Fruit fly (Drosophila melanogaster) whole organism, embryonic: Measurements from ENCODE around the gene Moca-cyp.
A peak's percentile ranks its signal among the peaks of the same experiment; 100 is the strongest.

ENCODE experiments used
- CG10431 ChIP-seq: fragments of 200-800 bp; sonication (Bioruptor generic); optimal IDR thresholded peaks from 3 replicates; lab custom pipeline; 2018; ENCODE audit warnings: missing biosample characterization, mild to moderate bottlenecking, missing genetic modification characterization
- CG10959 ChIP-seq: fragments of 200-800 bp; sonication (Bioruptor generic); IDR thresholded peaks from 2 replicates; pipeline ENCODE4 v1.3.6; 2022; ENCODE audit warnings: missing biosample characterization, missing genetic modification characterization
- CG1233 ChIP-seq: fragments of 200-800 bp; sonication (Bioruptor generic); optimal IDR thresholded peaks from 4 replicates; lab custom pipeline; 2018; ENCODE audit warnings: missing biosample characterization, mild to moderate bottlenecking, missing genetic modification characterization
- CG13287 ChIP-seq: fragments of 200-800 bp; sonication (Bioruptor generic); IDR thresholded peaks from 2 replicates; pipeline ENCODE4 v1.3.6; 2022; ENCODE audit warnings: missing biosample characterization, missing genetic modification characterization; ENCODE audit not compliant: partially characterized antibody
- CG13424 ChIP-seq: fragments of 200-800 bp; sonication (Bioruptor generic); optimal IDR thresholded peaks from 2 replicates; lab custom pipeline; 2019; ENCODE audit warnings: missing biosample characterization, mild to moderate bottlenecking, missing genetic modification characterization, moderate library complexity
- CG15269 ChIP-seq: fragments of 200-800 bp; sonication (Bioruptor generic); optimal IDR thresholded peaks from 2 replicates; lab custom pipeline; 2018; ENCODE audit warnings: missing biosample characterization, mild to moderate bottlenecking, missing genetic modification characterization, moderate library complexity
- CG1529 ChIP-seq: fragments of 200-800 bp; sonication (Bioruptor generic); optimal IDR thresholded peaks from 3 replicates; lab custom pipeline; 2018; ENCODE audit warnings: missing biosample characterization, missing genetic modification characterization
- CG3847 ChIP-seq: fragments of 200-800 bp; sonication (Bioruptor generic); IDR thresholded peaks from 2 replicates; pipeline ENCODE4 v1.3.6; 2022; ENCODE audit warnings: missing biosample characterization, missing genetic modification characterization
- CG4424 ChIP-seq: fragments of 200-800 bp; sonication (Bioruptor generic); optimal IDR thresholded peaks from 3 replicates; lab custom pipeline; 2016; ENCODE audit warnings: missing biosample characterization, missing genetic modification characterization
- CG5953 ChIP-seq: fragments of 200-800 bp; sonication (Bioruptor generic); IDR thresholded peaks from 2 replicates; pipeline ENCODE4 v1.3.6; 2022; ENCODE audit warnings: missing biosample characterization, missing genetic modification characterization
- CG6683 ChIP-seq: fragments of 200-800 bp; sonication (Bioruptor generic); optimal IDR thresholded peaks from 2 replicates; lab custom pipeline; 2017; ENCODE audit warnings: missing biosample characterization, mild to moderate bottlenecking, missing genetic modification characterization, missing genetic modification reagents
- CG7987 ChIP-seq: fragments of 200-800 bp; sonication (Bioruptor generic); optimal IDR thresholded peaks from 2 replicates; lab custom pipeline; 2018; ENCODE audit warnings: missing biosample characterization, mild to moderate bottlenecking, missing genetic modification characterization, moderate library complexity
- CG9215 ChIP-seq: fragments of 200-800 bp; sonication (Bioruptor generic); IDR thresholded peaks from 2 replicates; pipeline ENCODE4 v1.3.6; 2022; ENCODE audit warnings: missing biosample characterization, missing genetic modification characterization
- CG9797 ChIP-seq: fragments of 200-800 bp; sonication (Bioruptor generic); optimal IDR thresholded peaks from 3 replicates; lab custom pipeline; 2018; ENCODE audit warnings: missing biosample characterization, mild to moderate bottlenecking, missing genetic modification characterization
- Hmx ChIP-seq: fragments of 200-800 bp; sonication (Bioruptor generic); optimal IDR thresholded peaks from 2 replicates; lab custom pipeline; 2016; ENCODE audit warnings: missing biosample characterization, missing genetic modification characterization
- Hsf ChIP-seq: fragments of 200-800 bp; sonication (Bioruptor generic); optimal IDR thresholded peaks from 3 replicates; lab custom pipeline; 2016; ENCODE audit warnings: missing biosample characterization, missing genetic modification characterization
- Kr ChIP-seq: fragments of 200-800 bp; sonication (Bioruptor generic); optimal IDR thresholded peaks from 2 replicates; lab custom pipeline; 2017; ENCODE audit warnings: missing biosample characterization, mild to moderate bottlenecking, missing genetic modification characterization
- Lpt ChIP-seq: fragments of >200 bp; optimal IDR thresholded peaks from 2 replicates; lab custom pipeline; 2018; ENCODE audit warnings: missing biosample characterization, missing genetic modification characterization
- Max ChIP-seq: fragments of 200-800 bp; sonication (Bioruptor generic); optimal IDR thresholded peaks from 2 replicates; lab custom pipeline; 2016; ENCODE audit warnings: missing biosample characterization, mild to moderate bottlenecking, missing genetic modification characterization
- Med ChIP-seq: fragments of 200-800 bp; sonication (Bioruptor generic); peaks from one replicate; lab custom pipeline; 2016; ENCODE audit warnings: missing biosample characterization, missing genetic modification characterization, mild to moderate bottlenecking, inconsistent platforms, moderate library complexity
- Myb ChIP-seq: fragments of 200-800 bp; sonication (Bioruptor generic); optimal IDR thresholded peaks from 2 replicates; lab custom pipeline; 2016; ENCODE audit warnings: missing biosample characterization, missing genetic modification characterization
- NC2α ChIP-seq: fragments of 200-800 bp; sonication (Bioruptor generic); optimal IDR thresholded peaks from 2 replicates; lab custom pipeline; 2016; ENCODE audit warnings: missing biosample characterization, missing genetic modification characterization
- Poxn ChIP-seq: fragments of 200-800 bp; sonication (Bioruptor generic); IDR thresholded peaks from 2 replicates; pipeline ENCODE4 v1.3.6; 2022; ENCODE audit warnings: missing biosample characterization, missing genetic modification characterization
- Sin3A ChIP-seq: fragments of >200 bp; optimal IDR thresholded peaks from 2 replicates; lab custom pipeline; 2018
- amos ChIP-seq: fragments of 200-800 bp; sonication (Bioruptor generic); IDR thresholded peaks from 2 replicates; pipeline ENCODE4 v1.3.6; 2022; ENCODE audit warnings: missing biosample characterization, missing genetic modification characterization; ENCODE audit not compliant: partially characterized antibody
- ato ChIP-seq: fragments of 200-800 bp; sonication (Bioruptor generic); IDR thresholded peaks from 2 replicates; pipeline ENCODE4 v1.3.6; 2022; ENCODE audit warnings: missing biosample characterization, missing genetic modification characterization; ENCODE audit not compliant: partially characterized antibody
- bcd ChIP-seq: fragments of 200-800 bp; sonication (Bioruptor generic); optimal IDR thresholded peaks from 2 replicates; lab custom pipeline; 2017; ENCODE audit warnings: missing biosample characterization, mild to moderate bottlenecking, missing genetic modification characterization
- cas ChIP-seq: fragments of 200-800 bp; sonication (Bioruptor generic); IDR thresholded peaks from 2 replicates; pipeline ENCODE4 v1.3.6; 2022; ENCODE audit warnings: missing biosample characterization, missing genetic modification characterization
- cg ChIP-seq: fragments of 200-800 bp; sonication (Bioruptor generic); optimal IDR thresholded peaks from 3 replicates; lab custom pipeline; 2019; ENCODE audit warnings: missing biosample characterization, mild to moderate bottlenecking, missing genetic modification characterization, moderate library complexity
- chn ChIP-seq: fragments of 200-800 bp; sonication (Bioruptor generic); optimal IDR thresholded peaks from 2 replicates; lab custom pipeline; 2016; ENCODE audit warnings: missing biosample characterization, missing genetic modification characterization
- cwo ChIP-seq: fragments of 200-800 bp; sonication (Bioruptor generic); optimal IDR thresholded peaks from 3 replicates; lab custom pipeline; 2017; ENCODE audit warnings: missing biosample characterization, missing genetic modification characterization, mild to moderate bottlenecking, moderate library complexity, missing genetic modification reagents
- en ChIP-seq: fragments of 200-800 bp; sonication (Bioruptor generic); optimal IDR thresholded peaks from 2 replicates; lab custom pipeline; 2016; ENCODE audit warnings: missing biosample characterization, missing genetic modification characterization
- exex ChIP-seq: fragments of 200-800 bp; sonication (Bioruptor generic); optimal IDR thresholded peaks from 4 replicates; lab custom pipeline; 2018; ENCODE audit warnings: missing biosample characterization, mild to moderate bottlenecking, missing genetic modification characterization, moderate library complexity
- ftz-f1 ChIP-seq: fragments of 200-800 bp; sonication (Bioruptor generic); optimal IDR thresholded peaks from 2 replicates; lab custom pipeline; 2016; ENCODE audit warnings: missing biosample characterization, missing genetic modification characterization
- fu2 ChIP-seq: fragments of 200-800 bp; sonication (Bioruptor generic); optimal IDR thresholded peaks from 2 replicates; lab custom pipeline; 2016; ENCODE audit warnings: missing biosample characterization, missing genetic modification characterization
- her ChIP-seq: fragments of 200-800 bp; sonication (Bioruptor generic); optimal IDR thresholded peaks from 2 replicates; lab custom pipeline; 2016; ENCODE audit warnings: missing biosample characterization, missing genetic modification characterization
- hth ChIP-seq: fragments of >200 bp; optimal IDR thresholded peaks from 2 replicates; lab custom pipeline; 2017; ENCODE audit warnings: inconsistent platforms
- kni ChIP-seq: fragments of 200-800 bp; sonication (Bioruptor generic); optimal IDR thresholded peaks from 3 replicates; lab custom pipeline; 2017; ENCODE audit warnings: mild to moderate bottlenecking, missing biosample characterization, missing genetic modification reagents, missing genetic modification characterization
- lov ChIP-seq, 2 experiments: fragments of 200-800 bp in 1 of 2; fragments of >200 bp in 1 of 2; sonication (Bioruptor generic) in 1 of 2; IDR thresholded peaks in 1 of 2; optimal IDR thresholded peaks in 1 of 2; 2 replicates in 1 of 2; 3 replicates in 1 of 2; pipeline versions ENCODE4 v1.3.6 to Lab custom; 2017 to 2022; ENCODE audit warnings: missing biosample characterization in 1 of 2, missing genetic modification characterization in 1 of 2
- luna ChIP-seq: fragments of 200-800 bp; sonication (Bioruptor generic); optimal IDR thresholded peaks from 2 replicates; lab custom pipeline; 2016; ENCODE audit warnings: missing biosample characterization, missing genetic modification characterization
- nau ChIP-seq: fragments of 200-800 bp; sonication (Bioruptor generic); optimal IDR thresholded peaks from 3 replicates; lab custom pipeline; 2017; ENCODE audit warnings: missing biosample characterization, mild to moderate bottlenecking, missing genetic modification characterization, missing genetic modification reagents
- nom ChIP-seq: fragments of 200-800 bp; sonication (Bioruptor generic); optimal IDR thresholded peaks from 2 replicates; lab custom pipeline; 2017; ENCODE audit warnings: missing biosample characterization, missing genetic modification characterization, mild to moderate bottlenecking, moderate library complexity, missing genetic modification reagents
- phol ChIP-seq: fragments of 200-800 bp; sonication (Bioruptor generic); optimal IDR thresholded peaks from 3 replicates; lab custom pipeline; 2018; ENCODE audit warnings: missing biosample characterization, mild to moderate bottlenecking, missing genetic modification characterization, moderate library complexity
- row ChIP-seq: fragments of 200-800 bp; sonication (Bioruptor generic); IDR thresholded peaks from 3 replicates; pipeline ENCODE4 v1.3.6; 2022; ENCODE audit warnings: missing biosample characterization, missing genetic modification characterization
- slou ChIP-seq: fragments of 200-800 bp; sonication (Bioruptor generic); optimal IDR thresholded peaks from 3 replicates; lab custom pipeline; 2016; ENCODE audit warnings: missing biosample characterization, missing genetic modification characterization
- sug ChIP-seq: fragments of 200-800 bp; optimal IDR thresholded peaks from 2 replicates; lab custom pipeline; 2019; ENCODE audit warnings: missing biosample characterization, mild to moderate bottlenecking, missing genetic modification characterization, moderate library complexity
- tna ChIP-seq: fragments of 200-800 bp; sonication (Bioruptor generic); IDR thresholded peaks from 2 replicates; pipeline ENCODE4 v1.3.6; 2022; ENCODE audit warnings: missing biosample characterization, missing genetic modification characterization; ENCODE audit not compliant: partially characterized antibody
- unpg ChIP-seq: fragments of 200-800 bp; sonication (Bioruptor generic); optimal IDR thresholded peaks from 3 replicates; lab custom pipeline; 2018; ENCODE audit warnings: missing biosample characterization, mild to moderate bottlenecking, missing genetic modification characterization, moderate library complexity
- zen2 ChIP-seq: fragments of 200-800 bp; sonication (Bioruptor generic); IDR thresholded peaks from 3 replicates; pipeline ENCODE4 v1.3.6; 2022; ENCODE audit warnings: missing biosample characterization, missing genetic modification characterization; ENCODE audit not compliant: partially characterized antibody

The Moca-cyp gene

dm6 chr3R:28330266-28331125 lies 9.6 kb upstream of the Moca-cyp start (continued):
- TF ChIP-seq fu2 (GFP tag; lab: Kevin White, UChicago) (no peak), luna (GFP tag; lab: Kevin White, UChicago) (no peak), CG3847 (GFP tag; lab: Robert Waterston, UW) (no peak), unpg (GFP tag; lab: Kevin White, UChicago) (no peak), en (no peak), cwo (peak; percentile 96), CG1233 (GFP tag; lab: Kevin White, UChicago) (no peak), CG15269 (tag; lab: Kevin White, UChicago) (no peak), hth (lab: Kevin White, UChicago) (no peak), CG7987 (GFP tag; lab: Kevin White, UChicago) (peak; percentile 18), CG9797 (GFP tag; lab: Kevin White, UChicago) (no peak), cg (peak; percentile 39), CG9215 (GFP tag; lab: Robert Waterston, UW) (no peak), exex (tag; lab: Kevin White, UChicago) (peak; percentile 38), amos (GFP tag; lab: Robert Waterston, UW) (no peak; the same call in 1 of the 2 replicates), zen2 (GFP tag; lab: Robert Waterston, UW) (peak; percentile 47; the same call in 2 of the 3 replicates), Max (no peak), Kr (GFP tag; lab: Kevin White, UChicago) (no peak), CG6683 (GFP tag; lab: Kevin White, UChicago) (no peak), kni (GFP tag; lab: Kevin White, UChicago) (peak; percentile 70), CG10431 (GFP tag; lab: Kevin White, UChicago) (no peak), Hmx (GFP tag; lab: Kevin White, UChicago) (no peak), cas (no peak), lov (optimal IDR thresholded peaks at IDR 0.05; lab: Kevin White, UChicago) (no peak), lov (GFP tag; IDR thresholded peaks at IDR 0.05; lab: Robert Waterston, UW) (no peak), CG13424 (tag; lab: Kevin White, UChicago) (no peak), ato (no peak), bcd (no peak), NC2α (GFP tag; lab: Kevin White, UChicago) (no peak), ftz-f1 (GFP tag; lab: Kevin White, UChicago) (no peak), phol (tag; lab: Kevin White, UChicago) (no peak), nom (no peak), chn (no peak), nau (GFP tag; lab: Kevin White, UChicago) (no peak), sug (tag; lab: Kevin White, UChicago) (peak; percentile 21), Hsf (no peak), CG10959 (no peak), Myb (no peak), Lpt (GFP tag; lab: Kevin White, UChicago) (no peak), tna (GFP tag; lab: Robert Waterston, UW) (peak; percentile 50; the same call in 1 of the 2 replicates), CG1529 (GFP tag; lab: Kevin White, UChicago) (no peak), Poxn (GFP tag; lab: Robert Waterston, UW) (no peak), Sin3A (lab: Kevin White, UChicago) (no peak), CG4424 (GFP tag; lab: Kevin White, UChicago) (no peak), CG13287 (GFP tag; lab: Robert Waterston, UW) (peak; percentile 63), her (GFP tag; lab: Kevin White, UChicago) (peak; percentile 46), row (GFP tag; lab: Robert Waterston, UW) (0 out of 3 replicates have a peak, but pooled peaks have one; percentile 23), slou (GFP tag; lab: Kevin White, UChicago) (no peak), CG5953 (no peak), Med (GFP tag; lab: Kevin White, UChicago) (peak; percentile 64)
